Worm (Caenorhabditis elegans) whole organism, early embryonic: ENCODE measurements around the gene cyp-33C7.

ENCODE experiments used
- B0310.2 ChIP-seq: sonication (generic microtip); optimal IDR thresholded peaks from 2 replicates; lab custom pipeline; 2016; ENCODE audit warnings: mild to moderate bottlenecking, missing genetic modification characterization, missing compliant biosample characterization
- F13C5.2 ChIP-seq: sonication (generic microtip); optimal IDR thresholded peaks from 2 replicates; lab custom pipeline; 2017; ENCODE audit warnings: mild to moderate bottlenecking, missing genetic modification characterization, inconsistent platforms, missing compliant biosample characterization
- aly-1 ChIP-seq: sonication (generic microtip); optimal IDR thresholded peaks from 2 replicates; lab custom pipeline; 2016; ENCODE audit warnings: missing genetic modification characterization, missing compliant biosample characterization
- ama-1 ChIP-seq: fragments of 150-350 bp; optimal IDR thresholded peaks from 2 replicates; lab custom pipeline; 2014
- ceh-13 ChIP-seq: fragments of 200-800 bp; sonication (Bioruptor generic); optimal IDR thresholded peaks from 2 replicates; lab custom pipeline; 2018; ENCODE audit warnings: mild to moderate bottlenecking, missing genetic modification characterization, missing compliant biosample characterization
- ceh-36 ChIP-seq: sonication (generic microtip); optimal IDR thresholded peaks from 2 replicates; lab custom pipeline; 2016; ENCODE audit warnings: missing genetic modification characterization, inconsistent platforms, missing compliant biosample characterization
- ets-7 ChIP-seq: sonication (generic microtip); optimal IDR thresholded peaks from 2 replicates; lab custom pipeline; 2016; ENCODE audit warnings: missing genotype, missing genetic modification characterization, missing compliant biosample characterization
- flt-1 ChIP-seq: fragments of 200-800 bp; sonication (Bioruptor generic); IDR thresholded peaks from 2 replicates; pipeline ENCODE4 v1.3.6; 2022; ENCODE audit warnings: missing genetic modification characterization, missing compliant biosample characterization
- hmbx-1 ChIP-seq: sonication (generic microtip); optimal IDR thresholded peaks from 2 replicates; lab custom pipeline; 2016; ENCODE audit warnings: mild to moderate bottlenecking, missing genetic modification characterization, missing compliant biosample characterization
- hmg-4 ChIP-seq: fragments of 200-800 bp; sonication (Bioruptor generic); optimal IDR thresholded peaks from 2 replicates; lab custom pipeline; 2018; ENCODE audit warnings: mild to moderate bottlenecking, missing genetic modification characterization, missing compliant biosample characterization
- hnd-1 ChIP-seq: sonication (generic microtip); optimal IDR thresholded peaks from 2 replicates; lab custom pipeline; 2016; ENCODE audit warnings: missing genetic modification characterization, missing compliant biosample characterization
- pes-1 ChIP-seq: fragments of 200-800 bp; sonication (Bioruptor generic); IDR thresholded peaks from 2 replicates; pipeline ENCODE4 v1.3.6; 2022; ENCODE audit warnings: missing genetic modification reagents, missing genetic modification characterization, missing compliant biosample characterization
- scrt-1 ChIP-seq: fragments of 200-800 bp; sonication (Bioruptor generic); IDR thresholded peaks from 2 replicates; pipeline ENCODE4 v1.3.6; 2022; ENCODE audit warnings: missing genetic modification characterization, missing compliant biosample characterization
- sea-1 ChIP-seq: fragments of 200-800 bp; sonication (Bioruptor generic); conservative IDR thresholded peaks from 2 replicates; pipeline ENCODE4 v1.3.6; 2022; ENCODE audit warnings: missing genetic modification characterization, missing compliant biosample characterization
- tbx-11 ChIP-seq: fragments of 200-800 bp; sonication (Bioruptor generic); IDR thresholded peaks from 2 replicates; pipeline ENCODE4 v1.3.6; 2022; ENCODE audit warnings: missing genetic modification characterization, missing compliant biosample characterization
- tbx-37 ChIP-seq: fragments of 200-800 bp; sonication (Bioruptor generic); conservative IDR thresholded peaks from 2 replicates; pipeline ENCODE4 v1.3.6; 2022; ENCODE audit warnings: missing genetic modification reagents, missing genetic modification characterization, missing compliant biosample characterization
- tra-4 ChIP-seq: sonication (generic microtip); optimal IDR thresholded peaks from 2 replicates; lab custom pipeline; 2017; ENCODE audit warnings: missing genetic modification characterization, missing compliant biosample characterization

Gene cyp-33C7

DNA sequence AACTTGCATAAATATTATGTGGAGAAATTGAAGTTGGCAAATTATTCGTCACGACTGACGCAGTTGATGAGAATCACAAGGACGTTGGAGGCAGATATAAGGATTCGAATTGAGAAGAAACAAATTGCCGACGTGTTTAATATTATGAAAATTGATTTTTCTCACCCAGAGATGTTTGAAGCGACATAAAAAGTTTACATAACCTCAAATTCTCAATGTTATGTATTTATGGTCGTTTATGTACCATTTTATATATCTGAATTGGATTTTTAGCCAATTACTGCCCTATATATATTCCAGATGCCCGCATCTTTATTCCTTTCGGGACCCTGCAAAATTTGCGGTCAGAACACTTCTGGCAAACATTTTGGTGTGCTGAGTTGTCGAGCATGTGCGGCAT, 21.6 kb upstream of the cyp-33C7 start, which contains the start of gene nhr-126:
TSS of gene nhr-126 (plus strand) at position 301 of the 400 bp plus-strand sequence.
- no peak for TF ChIP-seq hnd-1

DNA sequence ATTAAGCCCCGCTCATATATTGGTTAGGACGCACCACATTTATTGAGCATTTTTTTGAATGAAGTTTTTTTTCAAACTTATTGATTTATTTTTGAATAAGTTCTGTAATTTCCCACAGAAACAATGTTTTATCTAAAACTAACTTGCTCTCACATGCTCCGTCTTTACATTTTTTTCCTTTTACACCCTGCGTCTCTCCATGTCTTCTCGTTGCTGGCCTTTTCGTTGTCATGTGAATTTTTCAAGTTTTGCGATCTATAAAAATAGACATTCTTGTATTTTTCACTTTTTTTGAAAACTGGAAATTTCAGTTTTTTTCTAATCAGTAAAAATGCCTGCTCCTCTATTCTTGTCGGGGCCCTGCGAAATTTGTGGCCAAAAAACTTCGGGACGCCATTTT, 19.4 kb upstream of the cyp-33C7 start, which contains the start of gene nhr-134:
TSS of gene nhr-134 (plus strand) at position 312 of the 400 bp plus-strand sequence.
- no peak for TF ChIP-seq pes-1 (GFP tag; lab: Robert Waterston, UW)
- no peak for TF ChIP-seq tbx-11 (GFP tag; lab: Robert Waterston, UW)
- TF ChIP-seq F13C5.2: no peak
- no peak for TF ChIP-seq hnd-1
- no peak for TF ChIP-seq hmbx-1
- no peak for TF ChIP-seq aly-1 (tag; lab: Kevin White, UChicago)
- no peak for TF ChIP-seq ama-1 (lab: Kevin White, UChicago)
- no peak for TF ChIP-seq sea-1 (GFP tag; lab: Robert Waterston, UW)
- no peak for TF ChIP-seq ceh-13 (GFP tag; lab: Kevin White, UChicago)
- no peak for TF ChIP-seq tbx-37 (GFP tag; lab: Robert Waterston, UW)
- no peak for TF ChIP-seq hmg-4 (GFP tag; lab: Kevin White, UChicago)
- TF ChIP-seq ets-7 (tag; lab: Kevin White, UChicago): no peak
- TF ChIP-seq flt-1 (GFP tag; lab: Robert Waterston, UW): no peak
- no peak for TF ChIP-seq scrt-1 (GFP tag; lab: Robert Waterston, UW)
- TF ChIP-seq B0310.2 (tag; lab: Kevin White, UChicago): no peak

DNA sequence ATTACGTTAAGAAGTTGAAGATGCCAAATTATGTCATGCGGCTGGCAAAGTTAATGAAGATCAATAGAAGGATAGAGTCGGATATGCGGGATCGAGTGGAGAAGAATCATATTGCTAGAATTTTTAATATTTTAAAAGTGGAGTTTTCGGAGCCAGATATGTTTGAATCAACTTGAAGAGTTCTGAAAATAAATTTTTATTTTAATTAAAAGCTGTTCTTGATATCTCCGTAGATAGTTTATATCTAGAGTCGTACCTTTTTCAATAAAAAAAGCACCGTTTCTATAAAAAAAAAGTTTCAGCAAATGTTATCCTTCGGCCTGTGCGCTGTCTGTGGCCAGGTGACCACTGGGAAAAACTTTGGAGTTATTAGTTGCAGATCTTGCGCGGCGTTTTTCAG, 17.2 kb upstream of the cyp-33C7 start, which contains the start of gene nhr-96:
TSS of gene nhr-96 (plus strand) at position 301 of the 400 bp plus-strand sequence.
- TF ChIP-seq hnd-1 (no peak), tbx-37 (GFP tag; lab: Robert Waterston, UW) (no peak), scrt-1 (GFP tag; lab: Robert Waterston, UW) (no peak), hmg-4 (GFP tag; lab: Kevin White, UChicago) (no peak), ama-1 (lab: Kevin White, UChicago) (no peak), ceh-13 (GFP tag; lab: Kevin White, UChicago) (no peak), aly-1 (tag; lab: Kevin White, UChicago) (no peak), pes-1 (GFP tag; lab: Robert Waterston, UW) (no peak), ets-7 (tag; lab: Kevin White, UChicago) (no peak), flt-1 (GFP tag; lab: Robert Waterston, UW) (no peak), hmbx-1 (no peak), B0310.2 (tag; lab: Kevin White, UChicago) (no peak), sea-1 (GFP tag; lab: Robert Waterston, UW) (no peak), ceh-36 (tag; lab: Kevin White, UChicago) (no peak), tbx-11 (GFP tag; lab: Robert Waterston, UW) (no peak), tra-4 (no peak)

DNA sequence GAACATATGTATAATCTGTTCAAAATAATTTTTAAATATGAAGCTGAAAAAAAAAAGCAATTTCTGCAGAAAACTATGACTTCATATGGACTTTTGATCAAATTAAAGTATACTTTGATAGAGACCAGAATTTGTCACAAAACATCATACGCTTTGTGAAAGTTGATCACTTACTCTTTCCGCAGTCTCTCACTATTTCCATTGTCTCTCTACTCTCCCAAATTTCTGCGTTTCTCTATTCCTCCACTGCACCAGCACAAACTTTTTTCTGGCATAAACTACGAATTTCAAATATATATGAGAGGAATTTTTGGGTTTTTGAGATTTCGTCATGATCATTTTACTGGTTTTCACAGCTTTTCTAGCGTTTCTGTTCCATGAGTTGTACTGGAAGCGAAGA, 14.5 kb upstream of the cyp-33C7 start, which contains the start of gene cyp-33C4:
TSS of gene cyp-33C4 (plus strand) at position 293 of the 400 bp plus-strand sequence.
- no peak for TF ChIP-seq tbx-11 (GFP tag; lab: Robert Waterston, UW)
- TF ChIP-seq sea-1 (GFP tag; lab: Robert Waterston, UW): no peak
- no peak for TF ChIP-seq hmbx-1
- no peak for TF ChIP-seq ceh-13 (GFP tag; lab: Kevin White, UChicago)
- no peak for TF ChIP-seq tbx-37 (GFP tag; lab: Robert Waterston, UW)
- TF ChIP-seq hmg-4 (GFP tag; lab: Kevin White, UChicago): no peak
- no peak for TF ChIP-seq ets-7 (tag; lab: Kevin White, UChicago)
- no peak for TF ChIP-seq tra-4
- TF ChIP-seq ama-1 (lab: Kevin White, UChicago): no peak
- no peak for TF ChIP-seq pes-1 (GFP tag; lab: Robert Waterston, UW)
- no peak for TF ChIP-seq F13C5.2
- TF ChIP-seq aly-1 (tag; lab: Kevin White, UChicago): no peak
- no peak for TF ChIP-seq B0310.2 (tag; lab: Kevin White, UChicago)
- TF ChIP-seq flt-1 (GFP tag; lab: Robert Waterston, UW): no peak
- TF ChIP-seq ceh-36 (tag; lab: Kevin White, UChicago): no peak
- no peak for TF ChIP-seq hnd-1
- no peak for TF ChIP-seq scrt-1 (GFP tag; lab: Robert Waterston, UW)

DNA sequence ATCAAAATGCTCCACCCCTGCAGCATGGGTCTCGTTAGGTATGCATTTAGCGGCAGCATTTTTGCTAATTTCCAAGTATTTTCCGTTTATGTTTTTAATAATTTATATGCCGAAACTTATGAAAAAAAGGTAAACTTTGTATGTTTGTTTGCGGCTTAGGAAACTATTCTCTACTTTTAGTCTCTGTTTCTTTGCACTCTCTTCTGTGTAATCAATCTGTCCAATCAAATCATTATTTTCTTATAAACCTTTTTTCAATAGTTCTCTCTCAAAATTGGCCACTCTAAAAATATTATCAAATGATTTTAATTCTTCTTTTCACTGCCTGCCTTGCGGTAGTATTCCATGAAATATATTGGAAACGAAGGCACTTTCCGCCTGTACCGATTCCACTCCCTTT, 12.3 kb upstream of the cyp-33C7 start:
- TF ChIP-seq tra-4 (no peak), ceh-13 (GFP tag; lab: Kevin White, UChicago) (no peak), ama-1 (lab: Kevin White, UChicago) (no peak), tbx-11 (GFP tag; lab: Robert Waterston, UW) (no peak), B0310.2 (tag; lab: Kevin White, UChicago) (no peak)

DNA sequence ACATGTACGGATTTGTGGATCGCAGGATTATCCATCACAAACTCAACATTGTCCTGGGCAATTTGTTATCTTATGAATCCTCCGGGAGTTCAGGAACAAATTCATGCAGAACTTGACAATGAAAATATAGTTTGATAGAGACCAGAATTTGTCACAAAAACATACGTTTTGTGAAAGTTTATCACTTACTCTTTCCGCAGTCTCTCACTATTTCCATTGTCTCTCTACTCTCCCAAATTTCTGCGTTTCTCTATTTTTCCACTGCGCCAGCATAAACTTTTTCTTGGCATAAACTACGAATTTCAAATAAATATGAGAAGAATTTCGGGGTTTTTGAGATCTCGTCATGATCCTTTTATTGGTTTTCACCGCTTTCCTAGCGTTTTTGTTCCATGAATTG, 7.7 kb upstream of the cyp-33C7 start, which contains the start of gene cyp-33C3:
TSS of gene cyp-33C3 (plus strand) at position 149 of the 400 bp plus-strand sequence.
- TF ChIP-seq pes-1 (GFP tag; lab: Robert Waterston, UW) (no peak), ama-1 (lab: Kevin White, UChicago) (no peak), ceh-36 (tag; lab: Kevin White, UChicago) (no peak), tbx-37 (GFP tag; lab: Robert Waterston, UW) (no peak), ceh-13 (GFP tag; lab: Kevin White, UChicago) (no peak), tra-4 (no peak), hmg-4 (GFP tag; lab: Kevin White, UChicago) (no peak)

DNA sequence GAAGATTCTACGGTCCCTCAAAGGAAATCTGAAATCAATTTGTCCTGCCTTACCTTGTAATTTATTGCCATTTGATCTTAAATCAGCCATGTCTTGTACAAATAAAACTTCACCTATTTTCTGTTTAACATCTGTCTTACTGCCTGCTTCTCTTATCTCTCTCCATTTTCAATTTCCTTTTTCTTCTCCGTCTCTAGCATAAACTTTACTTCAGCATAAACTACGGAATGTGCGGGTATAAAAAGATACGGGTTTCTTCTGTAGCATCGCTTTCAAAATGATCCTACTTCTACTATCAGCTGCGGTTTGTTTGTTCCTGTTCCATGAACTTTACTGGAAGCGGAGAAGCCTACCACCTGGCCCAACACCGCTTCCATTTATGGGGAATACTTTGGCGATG, 5.6 kb upstream of the cyp-33C7 start, which contains the start of gene cyp-33C5:
TSS of gene cyp-33C5 (plus strand) at position 254 of the 400 bp plus-strand sequence.
- TF ChIP-seq ceh-36 (tag; lab: Kevin White, UChicago): no peak
- no peak for TF ChIP-seq sea-1 (GFP tag; lab: Robert Waterston, UW)
- TF ChIP-seq pes-1 (GFP tag; lab: Robert Waterston, UW): no peak
- TF ChIP-seq ama-1 (lab: Kevin White, UChicago): no peak
- TF ChIP-seq tbx-37 (GFP tag; lab: Robert Waterston, UW): no peak
- TF ChIP-seq tra-4: no peak
- TF ChIP-seq flt-1 (GFP tag; lab: Robert Waterston, UW): no peak
